Worm (Caenorhabditis elegans) whole organism, L4 larva: ENCODE results near the gene F26F4.9.

ENCODE experiments used
- D1046.2 ChIP-seq: fragments of 200-800 bp; sonication (Bioruptor generic); IDR thresholded peaks from 2 replicates; pipeline ENCODE4 v1.3.6; 2022; ENCODE audit warnings: missing genetic modification characterization, missing compliant biosample characterization
- R02D3.7 ChIP-seq: fragments of 150-350 bp; sonication (generic microtip); optimal IDR thresholded peaks from 3 replicates; lab custom pipeline; 2014; ENCODE audit warnings: missing biosample characterization, missing genetic modification characterization
- T20F7.1 ChIP-seq: fragments of 200-800 bp; sonication (Bioruptor generic); optimal IDR thresholded peaks from 2 replicates; lab custom pipeline; 2018; ENCODE audit warnings: mild to moderate bottlenecking, missing genetic modification characterization, missing compliant biosample characterization
- Y48G9A.11 ChIP-seq: fragments of 200-800 bp; sonication (Bioruptor generic); IDR thresholded peaks from 2 replicates; pipeline ENCODE4 v1.3.6; 2022; ENCODE audit warnings: missing genetic modification reagents, missing genetic modification characterization, missing compliant biosample characterization
- ZK337.2 ChIP-seq: fragments of 200-800 bp; sonication (Bioruptor generic); IDR thresholded peaks from 2 replicates; pipeline ENCODE4 v1.3.6; 2022; ENCODE audit warnings: missing genetic modification reagents, missing genetic modification characterization, missing compliant biosample characterization
- aha-1 ChIP-seq: fragments of 150-350 bp; peaks from one replicate; lab custom pipeline; 2014; ENCODE audit warnings: missing biosample characterization, missing genetic modification characterization
- aly-2 ChIP-seq: sonication (generic microtip); optimal IDR thresholded peaks from 2 replicates; lab custom pipeline; 2018; ENCODE audit warnings: missing biosample characterization, missing genetic modification characterization
- ama-1 ChIP-seq: fragments of 150-350 bp; optimal IDR thresholded peaks from 2 replicates; lab custom pipeline; 2014; ENCODE audit warnings: inconsistent platforms, mixed read lengths
- daf-19 ChIP-seq: fragments of 200-800 bp; sonication (Bioruptor generic); conservative IDR thresholded peaks from 2 replicates; pipeline ENCODE4 v1.3.6; 2022; ENCODE audit warnings: missing genetic modification characterization, missing compliant biosample characterization
- dmd-8 ChIP-seq: fragments of 200-800 bp; sonication (Bioruptor generic); IDR thresholded peaks from 2 replicates; pipeline ENCODE4 v1.3.6; 2022; ENCODE audit warnings: missing genetic modification characterization, missing compliant biosample characterization
- duxl-1 ChIP-seq: sonication (generic microtip); optimal IDR thresholded peaks from 2 replicates; lab custom pipeline; 2016; ENCODE audit warnings: mild to moderate bottlenecking, missing genetic modification characterization, moderate library complexity, missing compliant biosample characterization; ENCODE audit not compliant: poor library complexity
- egl-43 ChIP-seq: fragments of 200-800 bp; sonication (Bioruptor generic); IDR thresholded peaks from 2 replicates; pipeline ENCODE4 v1.3.6; 2022; ENCODE audit warnings: missing genetic modification reagents, missing genetic modification characterization, missing compliant biosample characterization
- hmg-1.1 ChIP-seq: fragments of 200-800 bp; sonication (Bioruptor generic); IDR thresholded peaks from 2 replicates; pipeline ENCODE4 v1.3.6; 2022; ENCODE audit warnings: missing genetic modification reagents, missing genetic modification characterization, missing compliant biosample characterization
- jun-1 ChIP-seq: fragments of 150-350 bp; optimal IDR thresholded peaks from 2 replicates; lab custom pipeline; 2014; ENCODE audit warnings: missing biosample characterization, missing genetic modification reagents, missing genetic modification characterization
- lim-7 ChIP-seq: fragments of 200-800 bp; sonication (Bioruptor generic); IDR thresholded peaks from 2 replicates; pipeline ENCODE4 v1.3.6; 2022; ENCODE audit warnings: missing genetic modification characterization, missing compliant biosample characterization
- lin-1 ChIP-seq: fragments of 200-800 bp; sonication (Bioruptor generic); IDR thresholded peaks from 2 replicates; pipeline ENCODE4 v1.3.6; 2022; ENCODE audit warnings: missing genetic modification reagents, missing genetic modification characterization, missing compliant biosample characterization
- lin-29 ChIP-seq: fragments of 200-800 bp; sonication (Bioruptor generic); IDR thresholded peaks from 2 replicates; pipeline ENCODE4 v1.3.6; 2022; ENCODE audit warnings: missing genetic modification reagents, missing genetic modification characterization, missing compliant biosample characterization
- lir-3 ChIP-seq: sonication (generic microtip); optimal IDR thresholded peaks from 2 replicates; lab custom pipeline; 2016; ENCODE audit warnings: mild to moderate bottlenecking, missing genetic modification characterization, missing compliant biosample characterization
- lsy-2 ChIP-seq, 2 experiments: fragments of 150-350 bp in 1 of 2; sonication (generic microtip) in 1 of 2; optimal IDR thresholded peaks; 2 replicates each; lab custom pipeline; 2014 to 2017; ENCODE audit warnings: missing biosample characterization in 2 of 2, missing genetic modification characterization in 2 of 2
- mdt-29 ChIP-seq: fragments of 200-800 bp; sonication (Bioruptor generic); IDR thresholded peaks from 2 replicates; pipeline ENCODE4 v1.3.6; 2022; ENCODE audit warnings: missing genetic modification reagents, missing genetic modification characterization, missing compliant biosample characterization
- mep-1 ChIP-seq: fragments of 150-350 bp; sonication (generic microtip); optimal IDR thresholded peaks from 3 replicates; lab custom pipeline; 2014; ENCODE audit warnings: missing biosample characterization, missing genetic modification characterization
- mes-2 ChIP-seq: sonication (generic microtip); optimal IDR thresholded peaks from 2 replicates; lab custom pipeline; 2016; ENCODE audit warnings: missing genotype, mild to moderate bottlenecking, missing genetic modification characterization, missing compliant biosample characterization; ENCODE audit not compliant: poor library complexity, severe bottlenecking
- nhr-10 ChIP-seq: fragments of 150-350 bp; optimal IDR thresholded peaks from 2 replicates; lab custom pipeline; 2014; ENCODE audit warnings: missing biosample characterization, missing genetic modification characterization
- nhr-237 ChIP-seq: sonication (generic microtip); optimal IDR thresholded peaks from 2 replicates; lab custom pipeline; 2017; ENCODE audit warnings: missing biosample characterization, missing genetic modification characterization
- nhr-25 ChIP-seq: sonication (generic microtip); optimal IDR thresholded peaks from 2 replicates; lab custom pipeline; 2017; ENCODE audit warnings: missing genetic modification characterization, mild to moderate bottlenecking, missing compliant biosample characterization, antibody characterized with exemption, moderate library complexity, borderline replicate concordance; ENCODE audit not compliant: insufficient read depth
- nhr-6 ChIP-seq: fragments of 150-350 bp; optimal IDR thresholded peaks from 2 replicates; lab custom pipeline; 2014; ENCODE audit warnings: missing biosample characterization, missing genetic modification characterization
- nhr-77 ChIP-seq: fragments of 150-350 bp; optimal IDR thresholded peaks from 2 replicates; lab custom pipeline; 2014; ENCODE audit warnings: missing biosample characterization, missing genetic modification characterization
- php-3 ChIP-seq: fragments of 200-800 bp; sonication (Bioruptor generic); IDR thresholded peaks from 2 replicates; pipeline ENCODE4 v1.3.6; 2022; ENCODE audit warnings: missing genetic modification reagents, missing genetic modification characterization, missing compliant biosample characterization
- pqm-1 ChIP-seq: sonication (generic microtip); optimal IDR thresholded peaks from 2 replicates; lab custom pipeline; 2017; ENCODE audit warnings: missing biosample characterization, missing genetic modification characterization
- unc-130 ChIP-seq: sonication (generic microtip); optimal IDR thresholded peaks from 2 replicates; lab custom pipeline; 2016; ENCODE audit warnings: missing genetic modification reagents, missing genetic modification characterization, missing compliant biosample characterization
- unc-62 ChIP-seq, 3 experiments: fragments of 150-350 bp in 1 of 3; sonication (generic microtip); optimal IDR thresholded peaks in 2 of 3; peaks in 1 of 3; 1 replicate in 1 of 3; 2 replicates in 2 of 3; lab custom pipeline; 2014 to 2017; ENCODE audit warnings: missing biosample characterization in 3 of 3, missing genetic modification characterization in 3 of 3, missing genetic modification reagents in 3 of 3, missing genotype in 1 of 3
- vab-7 ChIP-seq: fragments of 200-800 bp; sonication (Bioruptor generic); IDR thresholded peaks from 2 replicates; pipeline ENCODE4 v1.3.6; 2022; ENCODE audit warnings: missing genetic modification reagents, missing genetic modification characterization, missing compliant biosample characterization
- zfp-2 ChIP-seq: sonication (generic microtip); optimal IDR thresholded peaks from 2 replicates; lab custom pipeline; 2016; ENCODE audit warnings: mild to moderate bottlenecking, missing genetic modification characterization, missing compliant biosample characterization
- zip-2 ChIP-seq: fragments of 150-350 bp; optimal IDR thresholded peaks from 2 replicates; lab custom pipeline; 2014; ENCODE audit warnings: missing biosample characterization, missing genetic modification characterization
- ztf-11 ChIP-seq: fragments of 150-350 bp; optimal IDR thresholded peaks from 2 replicates; lab custom pipeline; 2014; ENCODE audit warnings: missing biosample characterization, missing genetic modification characterization
- ztf-7 ChIP-seq: fragments of 150-350 bp; optimal IDR thresholded peaks from 2 replicates; lab custom pipeline; 2014; ENCODE audit warnings: missing biosample characterization, missing genetic modification characterization

F26F4.9 gene

DNA sequence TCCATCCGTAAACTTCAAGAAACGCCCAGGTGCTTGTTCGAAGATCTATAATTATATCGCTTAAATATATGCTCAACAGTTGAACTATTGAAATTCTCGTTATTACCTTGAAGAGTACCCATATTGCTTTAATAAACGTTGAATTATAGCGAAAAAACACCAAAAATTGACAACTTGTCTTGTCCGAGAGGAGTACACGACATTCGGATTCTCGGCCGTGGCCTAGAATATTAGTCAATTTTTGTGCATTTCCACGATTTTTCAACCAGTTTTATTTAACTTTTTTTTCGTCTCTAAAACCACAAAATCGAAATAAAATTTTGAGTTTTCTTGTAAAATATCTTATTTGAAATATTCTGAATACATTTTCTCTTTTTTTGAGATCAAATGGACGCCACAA is at the start of gene F26F4.9, which contains the start of gene cee-1 (continued):
- TF ChIP-seq lir-3: no peak
- no peak for TF ChIP-seq ztf-11 (tag; lab: Kevin White, UChicago)
- TF ChIP-seq nhr-10 (tag; lab: Kevin White, UChicago): no peak
- peak; percentile 97 for TF ChIP-seq mes-2 (tag; lab: Kevin White, UChicago)
- TF ChIP-seq nhr-77 (tag; lab: Kevin White, UChicago): no peak
- TF ChIP-seq unc-130: peak; percentile 86
- TF ChIP-seq nhr-6 (tag; lab: Kevin White, UChicago): no peak
- no peak for TF ChIP-seq daf-19 (GFP tag; lab: Robert Waterston, UW)

DNA sequence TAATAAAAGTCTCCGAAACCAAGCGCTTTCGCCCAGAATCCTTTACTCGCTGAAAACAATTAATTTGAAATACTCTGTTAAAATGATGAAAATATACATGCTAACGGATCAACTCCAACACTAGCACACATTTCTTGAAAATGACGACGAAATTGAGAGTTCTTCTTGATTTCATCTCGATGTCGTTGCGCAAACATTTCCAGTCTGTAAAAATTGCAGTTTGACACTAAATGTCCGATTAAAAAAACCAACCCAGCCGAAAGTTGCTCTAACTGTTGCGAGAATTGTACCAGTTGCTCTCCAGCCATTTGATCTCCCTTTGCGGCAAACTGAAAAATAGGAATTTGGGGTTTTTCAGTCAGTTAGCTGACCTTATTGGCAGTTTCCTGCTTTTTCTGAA is 49.0 kb upstream of the F26F4.9 start:
- TF ChIP-seq Y48G9A.11 (GFP tag; lab: Robert Waterston, UW) (0 out of 2 replicates have a peak, but pooled peaks have one; percentile 18), mdt-29 (GFP tag; lab: Robert Waterston, UW) (no peak), unc-62 (GFP tag; optimal IDR thresholded peaks at IDR 0.05 in 1 of 2; lab: Kevin White, UChicago) (peak in 1 of 2 experiments; percentile 98), unc-62 (tag; optimal IDR thresholded peaks at IDR 0.05; lab: Kevin White, UChicago) (no peak), ama-1 (lab: Kevin White, UChicago) (peak; percentile 18), aha-1 (peak; percentile 58), dmd-8 (0 out of 2 replicates have a peak, but pooled peaks have one; percentile 16), duxl-1 (tag; lab: Kevin White, UChicago) (peak; percentile 0), mep-1 (tag; lab: Kevin White, UChicago) (no peak)

- TF ChIP-seq D1046.2 (no peak), T20F7.1 (GFP tag; lab: Kevin White, UChicago) (no peak), nhr-6 (tag; lab: Kevin White, UChicago) (no peak), jun-1 (tag; lab: Kevin White, UChicago) (no peak), egl-43 (GFP tag; lab: Robert Waterston, UW) (no peak), zip-2 (tag; lab: Kevin White, UChicago) (no peak), aly-2 (no peak), duxl-1 (tag; lab: Kevin White, UChicago) (no peak), zfp-2 (tag; lab: Kevin White, UChicago) (no peak), hmg-1.1 (GFP tag; lab: Robert Waterston, UW) (no peak), ztf-7 (no peak), ama-1 (lab: Kevin White, UChicago) (no peak), lsy-2 (tag; optimal IDR thresholded peaks at IDR 0.05; lab: Kevin White, UChicago) (no peak), ZK337.2 (GFP tag; lab: Robert Waterston, UW) (no peak), R02D3.7 (tag; lab: Kevin White, UChicago) (no peak), php-3 (GFP tag; lab: Robert Waterston, UW) (no peak)
Observed at ce11 chrIII:4960204-4960603, 47.9 kb upstream of the F26F4.9 start, which contains the start of gene C27F2.4. Gene C27F2.4, minus strand, starts transcription at chrIII:4960304.

DNA sequence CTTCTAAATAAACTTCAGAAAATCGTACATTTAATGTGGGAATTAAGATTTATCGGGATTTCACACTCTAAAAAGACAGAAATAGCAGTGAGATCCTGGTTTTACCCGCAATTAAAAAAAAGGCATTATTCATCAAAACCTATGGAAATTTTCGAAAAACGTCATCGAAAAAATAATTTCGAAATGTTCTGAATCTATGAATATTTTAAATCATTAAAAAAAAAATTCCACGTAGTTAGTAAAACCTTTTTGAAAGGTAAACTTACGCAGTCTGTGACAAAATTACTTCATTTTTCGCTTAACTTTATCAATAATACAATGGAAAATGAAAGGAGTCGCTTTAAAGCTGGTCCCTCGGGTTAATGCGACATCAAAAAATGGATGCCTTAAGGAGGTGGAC is 44.2 kb upstream of the F26F4.9 start, which contains the start of gene C26E6.1:
C26E6.1 (plus strand) TSS at position 301 of the 400 bp plus-strand sequence.
- peak in 1 of 2 experiments; percentile 25 for TF ChIP-seq unc-62 (GFP tag; optimal IDR thresholded peaks at IDR 0.05 in 1 of 2; lab: Kevin White, UChicago)
- no peak for TF ChIP-seq unc-62 (tag; optimal IDR thresholded peaks at IDR 0.05; lab: Kevin White, UChicago)
- no peak for TF ChIP-seq lin-29 (GFP tag; lab: Robert Waterston, UW)
- TF ChIP-seq, all 104 proteins: peak for 1

- no peak for TF ChIP-seq lin-1
- TF ChIP-seq vab-7 (GFP tag; lab: Robert Waterston, UW): no peak
- TF ChIP-seq nhr-25 (tag; lab: Kevin White, UChicago): no peak
- no peak for TF ChIP-seq lim-7 (GFP tag; lab: Robert Waterston, UW)
- TF ChIP-seq nhr-237 (tag; lab: Kevin White, UChicago): no peak
- TF ChIP-seq pqm-1 (tag; lab: Kevin White, UChicago): no peak
- TF ChIP-seq, all 104 proteins: peak for 0
Observed at ce11 chrIII:4952970-4953369, 40.6 kb upstream of the F26F4.9 start.
